Worm (Caenorhabditis elegans) whole organism, young adult: ENCODE measurements around the gene dcap-2.

ENCODE experiments used
- B0035.1 ChIP-seq: sonication (generic microtip); optimal IDR thresholded peaks from 2 replicates; lab custom pipeline; 2016; ENCODE audit warnings: missing genetic modification characterization, mild to moderate bottlenecking, missing compliant biosample characterization, missing genotype, missing genetic modification reagents
- C06A6.2 ChIP-seq: fragments of 200-800 bp; sonication (Bioruptor generic); conservative IDR thresholded peaks from 2 replicates; pipeline ENCODE4 v1.3.6; 2022; ENCODE audit warnings: missing genetic modification characterization, missing compliant biosample characterization
- F23B12.7 ChIP-seq: sonication (generic microtip); optimal IDR thresholded peaks from 2 replicates; lab custom pipeline; 2017; ENCODE audit warnings: missing genetic modification characterization, mild to moderate bottlenecking, missing compliant biosample characterization, antibody characterized with exemption, moderate library complexity; ENCODE audit not compliant: insufficient read depth
- F33H1.4 ChIP-seq: fragments of 200-800 bp; sonication (Bioruptor generic); IDR thresholded peaks from 2 replicates; pipeline ENCODE4 v1.3.6; 2022; ENCODE audit warnings: missing genetic modification reagents, missing genetic modification characterization, missing compliant biosample characterization
- F39B2.1 ChIP-seq: fragments of 200-800 bp; sonication (Bioruptor generic); IDR thresholded peaks from 2 replicates; pipeline ENCODE4 v1.3.6; 2022; ENCODE audit warnings: missing genetic modification reagents, missing genetic modification characterization, missing compliant biosample characterization
- F52B5.7 ChIP-seq: sonication (generic microtip); optimal IDR thresholded peaks from 2 replicates; lab custom pipeline; 2016; ENCODE audit warnings: mild to moderate bottlenecking, missing genetic modification characterization, missing compliant biosample characterization
- F57A8.1 ChIP-seq: fragments of 200-800 bp; sonication (Bioruptor generic); optimal IDR thresholded peaks from 2 replicates; lab custom pipeline; 2018; ENCODE audit warnings: mild to moderate bottlenecking, missing genetic modification characterization, moderate library complexity, missing compliant biosample characterization
- F57C9.4 ChIP-seq: sonication (generic microtip); optimal IDR thresholded peaks from 2 replicates; lab custom pipeline; 2017; ENCODE audit warnings: mild to moderate bottlenecking, missing genetic modification characterization, missing compliant biosample characterization
- K11D2.4 ChIP-seq: fragments of 200-800 bp; sonication (Bioruptor generic); IDR thresholded peaks from 2 replicates; pipeline ENCODE4 v1.3.6; 2022; ENCODE audit warnings: missing genetic modification reagents, missing genetic modification characterization, missing compliant biosample characterization
- K12H6.12 ChIP-seq: fragments of 200-800 bp; sonication (Bioruptor generic); optimal IDR thresholded peaks from 2 replicates; lab custom pipeline; 2018; ENCODE audit warnings: mild to moderate bottlenecking, missing genetic modification characterization, missing compliant biosample characterization
- T07F8.4 ChIP-seq: sonication (generic microtip); optimal IDR thresholded peaks from 2 replicates; lab custom pipeline; 2016; ENCODE audit warnings: mild to moderate bottlenecking, missing genetic modification characterization, moderate library complexity, missing compliant biosample characterization
- Y95B8A.8 ChIP-seq: fragments of 200-800 bp; sonication (Bioruptor generic); IDR thresholded peaks from 2 replicates; pipeline ENCODE4 v1.3.6; 2022; ENCODE audit warnings: missing genetic modification reagents, missing genetic modification characterization, missing compliant biosample characterization
- aptf-2 ChIP-seq: fragments of 200-800 bp; sonication (Bioruptor generic); conservative IDR thresholded peaks from 2 replicates; pipeline ENCODE4 v1.3.6; 2022; ENCODE audit warnings: missing genetic modification reagents, missing genetic modification characterization, missing compliant biosample characterization
- bed-2 ChIP-seq: fragments of 200-800 bp; sonication (Bioruptor generic); IDR thresholded peaks from 2 replicates; pipeline ENCODE4 v1.3.6; 2022; ENCODE audit warnings: missing genetic modification reagents, missing genetic modification characterization, missing compliant biosample characterization
- ceh-100 ChIP-seq: fragments of 200-800 bp; sonication (Bioruptor generic); IDR thresholded peaks from 2 replicates; pipeline ENCODE4 v1.3.6; 2022; ENCODE audit warnings: missing genetic modification reagents, missing genetic modification characterization, missing compliant biosample characterization
- ceh-27 ChIP-seq: fragments of 200-800 bp; sonication (Bioruptor generic); optimal IDR thresholded peaks from 2 replicates; lab custom pipeline; 2018; ENCODE audit warnings: mild to moderate bottlenecking, missing genetic modification characterization, moderate library complexity, missing compliant biosample characterization
- ceh-79 ChIP-seq: sonication (generic microtip); optimal IDR thresholded peaks from 2 replicates; lab custom pipeline; 2017; ENCODE audit warnings: mild to moderate bottlenecking, missing genetic modification characterization, missing compliant biosample characterization
- ceh-91 ChIP-seq: fragments of 200-800 bp; sonication (Bioruptor generic); IDR thresholded peaks from 2 replicates; pipeline ENCODE4 v1.3.6; 2022; ENCODE audit warnings: missing genetic modification reagents, missing genetic modification characterization, missing compliant biosample characterization
- dpff-1 ChIP-seq: sonication (generic microtip); optimal IDR thresholded peaks from 2 replicates; lab custom pipeline; 2017; ENCODE audit warnings: mild to moderate bottlenecking, missing genetic modification characterization, missing compliant biosample characterization
- efl-1 ChIP-seq: fragments of 150-350 bp; optimal IDR thresholded peaks from 2 replicates; lab custom pipeline; 2014; ENCODE audit warnings: missing biosample characterization, missing genetic modification reagents, missing genetic modification characterization
- egl-18 ChIP-seq: fragments of 200-800 bp; sonication (Bioruptor generic); IDR thresholded peaks from 2 replicates; pipeline ENCODE4 v1.3.6; 2022; ENCODE audit warnings: missing genetic modification reagents, missing genetic modification characterization, missing compliant biosample characterization
- egrh-3 ChIP-seq: fragments of 200-800 bp; sonication (Bioruptor generic); IDR thresholded peaks from 2 replicates; pipeline ENCODE4 v1.3.6; 2022; ENCODE audit warnings: missing genetic modification reagents, missing genetic modification characterization, missing compliant biosample characterization
- ets-4 ChIP-seq: fragments of 200-800 bp; sonication (Bioruptor generic); optimal IDR thresholded peaks from 2 replicates; lab custom pipeline; 2018; ENCODE audit warnings: mild to moderate bottlenecking, missing genetic modification characterization, missing compliant biosample characterization
- him-1 ChIP-seq: sonication (generic microtip); optimal IDR thresholded peaks from 2 replicates; lab custom pipeline; 2016; ENCODE audit warnings: missing genotype, missing genetic modification reagents, missing genetic modification characterization, missing compliant biosample characterization
- hlh-26 ChIP-seq: fragments of 200-800 bp; sonication (Bioruptor generic); conservative IDR thresholded peaks from 2 replicates; pipeline ENCODE4 v1.3.6; 2022; ENCODE audit warnings: missing genetic modification reagents, missing genetic modification characterization, missing compliant biosample characterization
- hrde-1 ChIP-seq: sonication (generic microtip); optimal IDR thresholded peaks from 2 replicates; lab custom pipeline; 2016; ENCODE audit warnings: missing genetic modification characterization, mild to moderate bottlenecking, missing compliant biosample characterization, moderate library complexity, missing genotype, missing genetic modification reagents, borderline replicate concordance
- hsf-1 ChIP-seq: fragments of 200-800 bp; sonication (Bioruptor generic); IDR thresholded peaks from 2 replicates; pipeline ENCODE4 v1.3.6; 2022; ENCODE audit warnings: missing genetic modification reagents, missing genetic modification characterization, missing compliant biosample characterization
- lag-1 ChIP-seq: fragments of 200-800 bp; sonication (Bioruptor generic); IDR thresholded peaks from 2 replicates; pipeline ENCODE4 v1.3.6; 2022; ENCODE audit warnings: missing genetic modification reagents, missing genetic modification characterization, missing compliant biosample characterization
- let-526 ChIP-seq: fragments of 200-800 bp; sonication (Bioruptor generic); IDR thresholded peaks from 2 replicates; pipeline ENCODE4 v1.3.6; 2022; ENCODE audit warnings: missing genetic modification reagents, missing genetic modification characterization, missing compliant biosample characterization
- lin-26 ChIP-seq: fragments of 200-800 bp; sonication (Bioruptor generic); IDR thresholded peaks from 2 replicates; pipeline ENCODE4 v1.3.6; 2022; ENCODE audit warnings: missing genetic modification reagents, missing genetic modification characterization, missing compliant biosample characterization
- lsy-27 ChIP-seq: sonication (generic microtip); optimal IDR thresholded peaks from 2 replicates; lab custom pipeline; 2017; ENCODE audit warnings: missing genetic modification characterization, mild to moderate bottlenecking, missing compliant biosample characterization, antibody characterized with exemption, missing genotype, borderline replicate concordance; ENCODE audit not compliant: insufficient read depth
- madf-10 ChIP-seq: sonication (generic microtip); optimal IDR thresholded peaks from 2 replicates; lab custom pipeline; 2016; ENCODE audit warnings: mild to moderate bottlenecking, missing genetic modification characterization, missing compliant biosample characterization
- madf-8 ChIP-seq: fragments of 200-800 bp; sonication (Bioruptor generic); conservative IDR thresholded peaks from 2 replicates; pipeline ENCODE4 v1.3.6; 2022; ENCODE audit warnings: missing genetic modification reagents, missing genetic modification characterization, missing compliant biosample characterization
- mcd-1 ChIP-seq: fragments of 200-800 bp; sonication (Bioruptor generic); IDR thresholded peaks from 2 replicates; pipeline ENCODE4 v1.3.6; 2022; ENCODE audit warnings: missing genetic modification reagents, missing genetic modification characterization, missing compliant biosample characterization
- mes-4 ChIP-seq: sonication (generic microtip); optimal IDR thresholded peaks from 2 replicates; lab custom pipeline; 2016; ENCODE audit warnings: missing genotype, missing genetic modification characterization, missing compliant biosample characterization
- nfya-2 ChIP-seq: fragments of 200-800 bp; sonication (Bioruptor generic); IDR thresholded peaks from 2 replicates; pipeline ENCODE4 v1.3.6; 2022; ENCODE audit warnings: missing genetic modification reagents, missing genetic modification characterization, missing compliant biosample characterization
- pbrm-1 ChIP-seq: fragments of 200-800 bp; sonication (Bioruptor generic); IDR thresholded peaks from 2 replicates; pipeline ENCODE4 v1.3.6; 2022; ENCODE audit warnings: missing genetic modification reagents, missing genetic modification characterization, missing compliant biosample characterization
- rcor-1 ChIP-seq: fragments of 200-800 bp; sonication (Bioruptor generic); IDR thresholded peaks from 2 replicates; pipeline ENCODE4 v1.3.6; 2022; ENCODE audit warnings: missing genetic modification reagents, missing genetic modification characterization, missing compliant biosample characterization
- repo-1 ChIP-seq: sonication (generic microtip); optimal IDR thresholded peaks from 2 replicates; lab custom pipeline; 2017; ENCODE audit warnings: mild to moderate bottlenecking, missing genetic modification characterization, missing compliant biosample characterization
- sdz-38 ChIP-seq: sonication (generic microtip); optimal IDR thresholded peaks from 2 replicates; lab custom pipeline; 2016; ENCODE audit warnings: missing genotype, missing genetic modification characterization, missing compliant biosample characterization
- snpc-1.1 ChIP-seq: sonication (generic microtip); optimal IDR thresholded peaks from 2 replicates; lab custom pipeline; 2017; ENCODE audit warnings: missing genetic modification characterization, mild to moderate bottlenecking, missing compliant biosample characterization, antibody characterized with exemption, moderate library complexity, missing genotype, missing genetic modification reagents; ENCODE audit not compliant: insufficient read depth
- snpc-1.3 ChIP-seq: sonication (generic microtip); optimal IDR thresholded peaks from 2 replicates; lab custom pipeline; 2017; ENCODE audit warnings: missing genetic modification characterization, mild to moderate bottlenecking, missing compliant biosample characterization, antibody characterized with exemption, moderate library complexity, missing genotype, missing genetic modification reagents; ENCODE audit not compliant: insufficient read depth
- snpc-4 ChIP-seq, 5 experiments: fragments of 150-350 bp in 1 of 5; sonication (generic microtip) in 4 of 5; optimal IDR thresholded peaks; 2 replicates each; lab custom pipeline; 2014 to 2018; ENCODE audit warnings: missing genetic modification characterization in 5 of 5, missing biosample characterization in 3 of 5, antibody characterized with exemption in 2 of 5, mild to moderate bottlenecking in 2 of 5, missing compliant biosample characterization in 2 of 5, missing genotype in 2 of 5, moderate library complexity in 2 of 5, missing genetic modification reagents in 1 of 5
- tbx-9 ChIP-seq: sonication (generic microtip); optimal IDR thresholded peaks from 2 replicates; lab custom pipeline; 2016; ENCODE audit warnings: borderline replicate concordance, missing genetic modification characterization, inconsistent platforms, missing compliant biosample characterization
- tlf-1 ChIP-seq: fragments of 200-800 bp; sonication (Bioruptor generic); optimal IDR thresholded peaks from 2 replicates; lab custom pipeline; 2018; ENCODE audit warnings: mild to moderate bottlenecking, missing genetic modification characterization, missing compliant biosample characterization
- ztf-18 ChIP-seq: sonication (generic microtip); optimal IDR thresholded peaks from 2 replicates; lab custom pipeline; 2016; ENCODE audit warnings: missing genotype, mild to moderate bottlenecking, missing genetic modification characterization, missing compliant biosample characterization
- ztf-6 ChIP-seq: fragments of 200-800 bp; sonication (Bioruptor generic); IDR thresholded peaks from 2 replicates; pipeline ENCODE4 v1.3.6; 2022; ENCODE audit warnings: missing genetic modification reagents, missing genetic modification characterization, missing compliant biosample characterization

Gene dcap-2

DNA sequence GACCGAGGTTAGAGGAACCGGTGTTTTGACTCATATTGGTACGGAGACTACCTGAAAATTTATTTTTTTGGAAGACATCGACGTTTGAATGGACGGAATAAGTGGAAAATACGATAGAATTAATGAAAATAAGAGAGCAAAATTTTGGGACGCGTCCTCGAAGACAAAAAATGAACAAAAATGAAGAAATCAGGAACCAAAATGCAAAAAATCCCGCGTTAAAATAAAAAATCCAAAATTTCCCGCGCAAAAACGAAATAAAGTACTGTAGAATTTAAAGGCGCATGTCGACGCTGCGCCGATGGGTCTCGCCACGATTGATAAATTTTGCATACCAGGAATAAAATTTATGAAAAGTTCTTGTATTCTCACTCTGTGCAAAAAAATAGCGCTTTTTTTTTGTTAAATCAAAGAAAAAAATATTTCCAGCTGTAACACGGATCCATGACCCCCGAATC is 9.5 kb downstream of the dcap-2 start, which contains the start of gene puf-3 (continued):
- TF ChIP-seq repo-1 (no peak), him-1 (tag; lab: Kevin White, UChicago) (peak; percentile 63), nfya-2 (no peak), Y95B8A.8 (peak; percentile 88), hsf-1 (GFP tag; lab: Robert Waterston, UW) (peak; percentile 85), ets-4 (GFP tag; lab: Kevin White, UChicago) (no peak), hrde-1 (tag; lab: Kevin White, UChicago) (peak; percentile 24), K12H6.12 (tag; lab: Kevin White, UChicago) (no peak), C06A6.2 (GFP tag; lab: Robert Waterston, UW) (no peak), F39B2.1 (GFP tag; lab: Robert Waterston, UW) (no peak), snpc-1.3 (tag; lab: Kevin White, UChicago) (peak; percentile 65), ceh-27 (GFP tag; lab: Kevin White, UChicago) (no peak), ceh-79 (tag; lab: Kevin White, UChicago) (no peak), tbx-9 (tag; lab: Kevin White, UChicago) (no peak), ztf-6 (GFP tag; lab: Robert Waterston, UW) (no peak), rcor-1 (GFP tag; lab: Robert Waterston, UW) (peak; percentile 69), T07F8.4 (tag; lab: Kevin White, UChicago) (no peak), madf-10 (no peak), F23B12.7 (tag; lab: Kevin White, UChicago) (no peak), bed-2 (GFP tag; lab: Robert Waterston, UW) (no peak), snpc-1.1 (tag; lab: Kevin White, UChicago) (peak; percentile 75), lag-1 (GFP tag; lab: Robert Waterston, UW) (no peak), egrh-3 (GFP tag; lab: Robert Waterston, UW) (no peak), snpc-4 (GFP tag; optimal IDR thresholded peaks at IDR 0.05; lab: Kevin White, UChicago) (peak; percentile 76), snpc-4 (tag; optimal IDR thresholded peaks at IDR 0.05; lab: Kevin White, UChicago) (peak in 3 of 4 experiments; percentile 55 to 92 (median 82)), B0035.1 (tag; lab: Kevin White, UChicago) (no peak), aptf-2 (GFP tag; lab: Robert Waterston, UW) (no peak), sdz-38 (tag; lab: Kevin White, UChicago) (no peak), efl-1 (GFP tag; lab: Kevin White, UChicago) (peak; percentile 97), egl-18 (GFP tag; lab: Robert Waterston, UW) (no peak), ceh-91 (GFP tag; lab: Robert Waterston, UW) (peak; percentile 97), mes-4 (tag; lab: Kevin White, UChicago) (no peak), F52B5.7 (tag; lab: Kevin White, UChicago) (no peak), F57A8.1 (no peak), madf-8 (GFP tag; lab: Robert Waterston, UW) (peak; percentile 97), dpff-1 (tag; lab: Kevin White, UChicago) (no peak), tlf-1 (peak; percentile 89), lsy-27 (tag; lab: Kevin White, UChicago) (no peak), ztf-18 (tag; lab: Kevin White, UChicago) (no peak), hlh-26 (GFP tag; lab: Robert Waterston, UW) (no peak), let-526 (GFP tag; lab: Robert Waterston, UW) (no peak), lin-26 (GFP tag; lab: Robert Waterston, UW) (no peak), ceh-100 (peak; percentile 30; the same call in 1 of the 2 replicates), K11D2.4 (no peak), pbrm-1 (GFP tag; lab: Robert Waterston, UW) (peak; percentile 61), mcd-1 (GFP tag; lab: Robert Waterston, UW) (peak; percentile 63), F33H1.4 (peak; percentile 98), F57C9.4 (tag; lab: Kevin White, UChicago) (no peak)
